Fruit fly (Drosophila melanogaster): ENCODE data around the gene CG12091.

CG12091 gene

dm6 chr3L:1568225-1569161 lies 31.9 kb upstream of the CG12091 start, which contains the start of gene CG7879:
CG7879 (minus strand) TSS chr3L:1568608.
- TF ChIP-seq GATAd (GFP tag; optimal IDR thresholded peaks at IDR 0.05) = no peak
- TF ChIP-seq Sp1 (GFP tag; optimal IDR thresholded peaks at IDR 0.05) = peak; percentile 9
- TF ChIP-seq rgr (GFP tag; optimal IDR thresholded peaks at IDR 0.05) = peak; percentile 22
- no peak for TF ChIP-seq Hr78 (GFP tag; optimal IDR thresholded peaks at IDR 0.05)
- no peak for TF ChIP-seq Dfd (GFP tag; optimal IDR thresholded peaks at IDR 0.05)
- TF ChIP-seq CG9705 (GFP tag; optimal IDR thresholded peaks at IDR 0.05) = no peak
- TF ChIP-seq h (GFP tag; optimal IDR thresholded peaks at IDR 0.05) = peak; percentile 34
- TF ChIP-seq sv (GFP tag; optimal IDR thresholded peaks at IDR 0.05) = peak; percentile 48
- no peak for TF ChIP-seq Hr83 (GFP tag; optimal IDR thresholded peaks at IDR 0.05; ENCODE audit: poor library complexity, severe bottlenecking)
- no peak for TF ChIP-seq CG32264 (GFP tag; optimal IDR thresholded peaks at IDR 0.05)
- peak; percentile 41 for TF ChIP-seq woc (GFP tag; optimal IDR thresholded peaks at IDR 0.05)
- no peak for TF ChIP-seq Rel (GFP tag; optimal IDR thresholded peaks at IDR 0.05)
- TF ChIP-seq Rel (tag; optimal IDR thresholded peaks at IDR 0.05) = peak; percentile 36
- no peak for TF ChIP-seq pan (optimal IDR thresholded peaks at IDR 0.05)
- no peak for TF ChIP-seq Dif (GFP tag; optimal IDR thresholded peaks at IDR 0.05; ENCODE audit: partially characterized antibody)
- peak; percentile 44 for TF ChIP-seq HLH106 (tag; optimal IDR thresholded peaks at IDR 0.05)
- TF ChIP-seq foxo (GFP tag; optimal IDR thresholded peaks at IDR 0.05) = peak in 1 of 2 experiments; percentile 28
- TF ChIP-seq Myc (optimal IDR thresholded peaks at IDR 0.05) = no peak
- TF ChIP-seq br (GFP tag; optimal IDR thresholded peaks at IDR 0.05) = no peak
- no peak for TF ChIP-seq OdsH (GFP tag; optimal IDR thresholded peaks at IDR 0.05)
- no peak for TF ChIP-seq dl (GFP tag; optimal IDR thresholded peaks at IDR 0.05; ENCODE audit: insufficient read depth in 1 of 2, partially characterized antibody in 2 of 2)
- TF ChIP-seq sage (GFP tag; optimal IDR thresholded peaks at IDR 0.05) = no peak
- no peak for TF ChIP-seq Vsx2 (GFP tag; optimal IDR thresholded peaks at IDR 0.05; ENCODE audit: partially characterized antibody)
- no peak for TF ChIP-seq Abd-B (GFP tag; optimal IDR thresholded peaks at IDR 0.05)
- TF ChIP-seq fru (GFP tag; optimal IDR thresholded peaks at IDR 0.05) = no peak
- TF ChIP-seq psq (GFP tag; optimal IDR thresholded peaks at IDR 0.05) = peak; percentile 49
- TF ChIP-seq N (GFP tag; optimal IDR thresholded peaks at IDR 0.05) = no peak

DNA sequence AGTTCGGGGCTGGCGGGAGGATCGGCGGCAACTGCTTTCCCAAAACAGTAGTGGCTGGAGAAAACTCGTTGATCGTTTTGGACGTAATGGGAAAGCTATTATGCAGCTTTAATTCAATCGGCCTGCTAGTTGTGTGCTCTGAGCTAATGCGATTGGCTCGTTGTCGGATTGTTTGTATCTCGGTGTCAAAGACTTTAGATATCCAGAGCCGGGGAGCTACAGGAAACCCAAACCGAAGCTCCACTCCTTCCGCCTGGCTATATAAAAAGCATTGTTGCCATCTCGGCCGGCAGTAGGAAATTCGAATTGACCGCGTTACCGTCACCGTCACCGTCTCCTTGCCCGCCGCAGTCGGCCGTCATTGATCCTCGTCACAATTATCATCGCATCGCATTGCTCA lies 28.5 kb upstream of the CG12091 start, which contains the start of gene CG12003:
Gene CG12003, plus strand, starts transcription at position 301 of the 400 bp plus-strand sequence.
- TF ChIP-seq Myc (optimal IDR thresholded peaks at IDR 0.05) (no peak), Hnf4 (GFP tag; optimal IDR thresholded peaks at IDR 0.05) (no peak), lola (GFP tag; optimal IDR thresholded peaks at IDR 0.05) (no peak), sage (GFP tag; optimal IDR thresholded peaks at IDR 0.05) (no peak), tai (GFP tag; optimal IDR thresholded peaks at IDR 0.05) (no peak), Rel (GFP tag; optimal IDR thresholded peaks at IDR 0.05) (no peak), Rel (tag; optimal IDR thresholded peaks at IDR 0.05) (no peak), ey (GFP tag; optimal IDR thresholded peaks at IDR 0.05) (no peak), woc (GFP tag; optimal IDR thresholded peaks at IDR 0.05) (no peak), dmrt93B (GFP tag; optimal IDR thresholded peaks at IDR 0.05) (no peak)

DNA sequence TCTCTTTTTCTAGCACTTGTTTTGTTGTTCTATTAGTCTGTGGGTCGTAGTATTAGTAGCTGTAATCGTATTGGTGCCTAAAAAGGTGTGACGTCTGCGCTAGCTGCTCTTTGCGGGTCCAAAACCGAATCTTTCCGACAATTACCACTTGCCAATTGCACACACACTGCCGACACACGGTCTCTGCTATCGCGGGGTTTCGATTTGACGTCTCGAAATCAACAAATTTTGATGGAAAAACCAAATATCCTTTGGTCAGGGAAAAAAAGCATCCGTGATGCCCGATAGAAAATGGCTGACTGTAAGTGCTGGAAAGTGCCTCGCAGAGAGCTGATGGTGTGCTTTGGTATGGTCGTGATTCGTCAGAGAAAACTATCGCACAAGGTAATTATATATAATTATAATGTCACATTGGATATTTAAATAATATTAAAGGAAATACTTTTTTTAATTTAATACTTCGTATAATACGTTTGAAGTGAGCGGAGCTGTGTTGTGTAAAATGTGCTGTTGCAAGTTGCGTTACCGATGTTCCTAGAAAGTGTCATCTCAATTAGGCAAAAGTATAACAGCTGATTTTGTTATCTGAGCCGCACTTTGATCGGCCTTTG lies 21.6 kb upstream of the CG12091 start, which contains the start of the genes Pex10 and CG12099:
Gene Pex10, plus strand, starts transcription at position 51 of the 611 bp plus-strand sequence.
Gene CG12099, minus strand, starts transcription at position 307 of the 611 bp plus-strand sequence.
- peak; percentile 87 for TF ChIP-seq Sp1 (GFP tag; optimal IDR thresholded peaks at IDR 0.05)
- peak; percentile 90 for TF ChIP-seq h (GFP tag; optimal IDR thresholded peaks at IDR 0.05)
- TF ChIP-seq usp (GFP tag; optimal IDR thresholded peaks at IDR 0.05) = no peak
- no peak for TF ChIP-seq Myc (optimal IDR thresholded peaks at IDR 0.05)
- no peak for TF ChIP-seq lola (GFP tag; optimal IDR thresholded peaks at IDR 0.05)
- TF ChIP-seq pan (optimal IDR thresholded peaks at IDR 0.05) = no peak
- TF ChIP-seq Rel (GFP tag; optimal IDR thresholded peaks at IDR 0.05) = peak; percentile 61
- TF ChIP-seq Rel (tag; optimal IDR thresholded peaks at IDR 0.05) = peak; percentile 66
- peak; percentile 67 for TF ChIP-seq woc (GFP tag; optimal IDR thresholded peaks at IDR 0.05)
- no peak for TF ChIP-seq sage (GFP tag; optimal IDR thresholded peaks at IDR 0.05)
- no peak for TF ChIP-seq Dfd (GFP tag; optimal IDR thresholded peaks at IDR 0.05)
- peak; percentile 84 for TF ChIP-seq dmrt93B (GFP tag; optimal IDR thresholded peaks at IDR 0.05)
- TF ChIP-seq tai (GFP tag; optimal IDR thresholded peaks at IDR 0.05) = no peak
- peak; percentile 80 for TF ChIP-seq fru (GFP tag; optimal IDR thresholded peaks at IDR 0.05)
- no peak for TF ChIP-seq N (GFP tag; optimal IDR thresholded peaks at IDR 0.05)
- TF ChIP-seq CG32264 (GFP tag; optimal IDR thresholded peaks at IDR 0.05) = peak; percentile 9
- TF ChIP-seq jim (GFP tag; optimal IDR thresholded peaks at IDR 0.05) = no peak
- TF ChIP-seq Hnf4 (GFP tag; optimal IDR thresholded peaks at IDR 0.05) = peak; percentile 90
- no peak for TF ChIP-seq brk (GFP tag; optimal IDR thresholded peaks at IDR 0.05)
- peak; percentile 84 for TF ChIP-seq psq (GFP tag; optimal IDR thresholded peaks at IDR 0.05)
- peak; percentile 78 for TF ChIP-seq br (GFP tag; optimal IDR thresholded peaks at IDR 0.05)
- no peak for TF ChIP-seq Jra (GFP tag; optimal IDR thresholded peaks at IDR 0.05)
- peak; percentile 89 for TF ChIP-seq CG9705 (GFP tag; optimal IDR thresholded peaks at IDR 0.05)
- no peak for TF ChIP-seq Vsx2 (GFP tag; optimal IDR thresholded peaks at IDR 0.05; ENCODE audit: partially characterized antibody)
- peak; percentile 31 for TF ChIP-seq Hr83 (GFP tag; optimal IDR thresholded peaks at IDR 0.05; ENCODE audit: poor library complexity, severe bottlenecking)
- no peak for TF ChIP-seq Abd-B (GFP tag; optimal IDR thresholded peaks at IDR 0.05)
- no peak for TF ChIP-seq Dif (GFP tag; optimal IDR thresholded peaks at IDR 0.05; ENCODE audit: partially characterized antibody)
- peak; percentile 88 for TF ChIP-seq OdsH (GFP tag; optimal IDR thresholded peaks at IDR 0.05)
- peak; percentile 92 for TF ChIP-seq HLH106 (tag; optimal IDR thresholded peaks at IDR 0.05)
- TF ChIP-seq Hr78 (GFP tag; optimal IDR thresholded peaks at IDR 0.05) = no peak
- peak; percentile 92 for TF ChIP-seq sv (GFP tag; optimal IDR thresholded peaks at IDR 0.05)
- TF ChIP-seq CrebA (GFP tag; optimal IDR thresholded peaks at IDR 0.05; ENCODE audit: borderline replicate concordance) = no peak
- no peak for TF ChIP-seq Mio (GFP tag; optimal IDR thresholded peaks at IDR 0.05)
- TF ChIP-seq ey (GFP tag; optimal IDR thresholded peaks at IDR 0.05) = peak; percentile 80
- peak in 1 of 2 experiments; percentile 93 for TF ChIP-seq foxo (GFP tag; optimal IDR thresholded peaks at IDR 0.05)
